Fruit fly (Drosophila melanogaster): ENCODE results near the gene alph.

The alph gene

dm6 chr3R:29651488-29651887, 59.9 kb downstream of the alph start (continued):
- TF ChIP-seq CG17328 (GFP tag; IDR thresholded peaks at IDR 0.05) (no peak; the same call in 1 of the 2 replicates), CG9932 (GFP tag; IDR thresholded peaks at IDR 0.05) (no peak), CG9609 (GFP tag; optimal IDR thresholded peaks at IDR 0.05) (no peak), CG9876 (GFP tag; optimal IDR thresholded peaks at IDR 0.05) (no peak), sqz (GFP tag; optimal IDR thresholded peaks at IDR 0.05) (no peak), CG8089 (GFP tag; optimal IDR thresholded peaks at IDR 0.05) (no peak), CG15514 (GFP tag; optimal IDR thresholded peaks at IDR 0.05) (peak; percentile 42), CG5180 (GFP tag; optimal IDR thresholded peaks at IDR 0.05) (no peak), pita (GFP tag; optimal IDR thresholded peaks at IDR 0.05) (no peak), hth (optimal IDR thresholded peaks at IDR 0.05) (no peak), tna (GFP tag; IDR thresholded peaks at IDR 0.05; ENCODE audit: partially characterized antibody) (no peak), ham (GFP tag; IDR thresholded peaks at IDR 0.05) (no peak), Sry-δ (GFP tag; optimal IDR thresholded peaks at IDR 0.05) (no peak), HLH54F (GFP tag; optimal IDR thresholded peaks at IDR 0.05) (no peak), CG1647 (GFP tag; optimal IDR thresholded peaks at IDR 0.05) (no peak), btn (GFP tag; optimal IDR thresholded peaks at IDR 0.05) (no peak), Neu2 (GFP tag; optimal IDR thresholded peaks at IDR 0.05; ENCODE audit: borderline replicate concordance) (no peak), jumu (GFP tag; optimal IDR thresholded peaks at IDR 0.05) (no peak), CG4617 (GFP tag; optimal IDR thresholded peaks at IDR 0.05; ENCODE audit: borderline replicate concordance) (no peak), kah (GFP tag; optimal IDR thresholded peaks at IDR 0.05) (no peak), CG3726 (GFP tag; IDR thresholded peaks at IDR 0.05) (no peak), dpn (GFP tag; optimal IDR thresholded peaks at IDR 0.05) (peak; percentile 1 to 34), CG1602 (GFP tag; optimal IDR thresholded peaks at IDR 0.05) (no peak), CG2889 (GFP tag; IDR thresholded peaks at IDR 0.05) (no peak), shn (GFP tag; optimal IDR thresholded peaks at IDR 0.05) (no peak), Nf-YA (GFP tag; IDR thresholded peaks at IDR 0.05) (0 out of 2 replicates have a peak, but pooled peaks have one; percentile 17), fd3F (GFP tag; optimal IDR thresholded peaks at IDR 0.05) (no peak), YL-1 (GFP tag; optimal IDR thresholded peaks at IDR 0.05) (no peak), CG16779 (GFP tag; IDR thresholded peaks at IDR 0.05) (no peak), eyg (GFP tag; optimal IDR thresholded peaks at IDR 0.05) (no peak), CG17186 (GFP tag; optimal IDR thresholded peaks at IDR 0.05) (no peak), ap (GFP tag; IDR thresholded peaks at IDR 0.05) (no peak), Ets65A (GFP tag) (peak; percentile 50), Xrp1 (GFP tag; IDR thresholded peaks at IDR 0.05) (no peak), ken (GFP tag; IDR thresholded peaks at IDR 0.05) (no peak), CG12236 (GFP tag; optimal IDR thresholded peaks at IDR 0.05) (no peak), CG43689 (GFP tag; IDR thresholded peaks at IDR 0.05) (no peak), lola (GFP tag; optimal IDR thresholded peaks at IDR 0.05) (no peak), CG17912 (GFP tag; optimal IDR thresholded peaks at IDR 0.05) (no peak), salm (tag; optimal IDR thresholded peaks at IDR 0.05) (no peak), run (tag; optimal IDR thresholded peaks at IDR 0.05) (no peak), jigr1 (GFP tag; IDR thresholded peaks at IDR 0.05) (no peak), Kr (GFP tag; optimal IDR thresholded peaks at IDR 0.05) (no peak), Elba2 (GFP tag; optimal IDR thresholded peaks at IDR 0.05) (no peak), Max (GFP tag; optimal IDR thresholded peaks at IDR 0.05) (no peak), pzg (GFP tag; optimal IDR thresholded peaks at IDR 0.05) (no peak), inv (GFP tag; IDR thresholded peaks at IDR 0.05; ENCODE audit: partially characterized antibody) (no peak), pb (GFP tag; optimal IDR thresholded peaks at IDR 0.05) (no peak), vvl (GFP tag; IDR thresholded peaks at IDR 0.05) (peak; percentile 49; the same call in 1 of the 2 replicates), H15 (GFP tag; IDR thresholded peaks at IDR 0.05) (0 out of 3 replicates have a peak, but pooled peaks have one; percentile 25), CG15479 (GFP tag; optimal IDR thresholded peaks at IDR 0.05) (no peak), D19A (tag; optimal IDR thresholded peaks at IDR 0.05) (no peak), tgo (GFP tag; IDR thresholded peaks at IDR 0.05) (peak; percentile 50; the same call in 2 of the 3 replicates)

Measured in whole organism, embryonic.